Worm (Caenorhabditis elegans) whole organism, midembryonic: Measurements from ENCODE around the gene trxr-1.

Experiments used
- T22C8.4 ChIP-seq: fragments of 200-800 bp; sonication (Bioruptor generic); IDR thresholded peaks from 2 replicates; pipeline ENCODE4 v1.3.6; 2022; ENCODE audit warnings: missing genetic modification characterization, missing compliant biosample characterization
- cog-1 ChIP-seq: sonication (generic microtip); optimal IDR thresholded peaks from 2 replicates; lab custom pipeline; 2016; ENCODE audit warnings: missing genetic modification characterization, missing compliant biosample characterization
- flt-1 ChIP-seq: fragments of 200-800 bp; sonication (Bioruptor generic); IDR thresholded peaks from 2 replicates; pipeline ENCODE4 v1.3.6; 2022; ENCODE audit warnings: missing genetic modification characterization, missing compliant biosample characterization
- klf-2 ChIP-seq: fragments of 200-800 bp; sonication (Bioruptor generic); conservative IDR thresholded peaks from 2 replicates; pipeline ENCODE4 v1.3.6; 2022; ENCODE audit warnings: missing genetic modification reagents, missing genetic modification characterization, missing compliant biosample characterization
- med-1 ChIP-seq: sonication (generic microtip); optimal IDR thresholded peaks from 2 replicates; lab custom pipeline; 2017; ENCODE audit warnings: missing genetic modification characterization, mild to moderate bottlenecking, missing compliant biosample characterization, antibody characterized with exemption, missing genetic modification reagents; ENCODE audit not compliant: insufficient read depth
- ref-1 ChIP-seq: fragments of 200-800 bp; sonication (Bioruptor generic); conservative IDR thresholded peaks from 2 replicates; pipeline ENCODE4 v1.3.6; 2022; ENCODE audit warnings: missing genetic modification reagents, missing genetic modification characterization, missing compliant biosample characterization
- tab-1 ChIP-seq: fragments of 200-800 bp; sonication (Bioruptor generic); IDR thresholded peaks from 2 replicates; pipeline ENCODE4 v1.3.6; 2022; ENCODE audit warnings: missing genetic modification characterization, missing compliant biosample characterization
- ztf-23 ChIP-seq: fragments of 200-800 bp; sonication (Bioruptor generic); IDR thresholded peaks from 2 replicates; pipeline ENCODE4 v1.3.6; 2022; ENCODE audit warnings: missing genetic modification reagents, missing genetic modification characterization, missing compliant biosample characterization
- ztf-29 ChIP-seq: fragments of 200-800 bp; sonication (Bioruptor generic); IDR thresholded peaks from 2 replicates; pipeline ENCODE4 v1.3.6; 2022; ENCODE audit warnings: missing genetic modification reagents, missing genetic modification characterization, missing compliant biosample characterization

The trxr-1 gene

DNA sequence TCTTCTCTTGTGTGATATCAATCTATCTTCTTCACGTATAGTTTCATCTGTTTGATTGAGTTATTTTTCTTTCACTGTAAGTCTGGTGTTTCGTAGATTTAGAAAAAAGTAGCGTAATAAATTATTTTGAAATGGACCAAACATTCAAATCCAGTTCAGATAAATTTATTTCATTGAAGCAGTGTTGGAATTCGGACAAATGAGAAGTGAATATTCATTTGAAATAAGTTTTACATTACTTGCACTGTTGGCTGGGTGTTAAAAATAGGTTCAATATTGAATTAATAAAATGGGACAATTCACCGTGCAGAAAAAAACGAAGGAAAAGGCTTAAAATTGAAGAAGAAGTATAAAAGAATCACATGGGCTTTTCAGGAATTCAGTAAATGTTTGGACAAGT lies 33.1 kb upstream of the trxr-1 start:
- TF ChIP-seq med-1 (GFP tag; lab: Kevin White, UChicago) = no peak
- TF ChIP-seq tab-1 = no peak
- TF ChIP-seq ztf-29 (GFP tag; lab: Robert Waterston, UW) = no peak
- TF ChIP-seq klf-2 = no peak
- TF ChIP-seq flt-1 (GFP tag; lab: Robert Waterston, UW) = no peak
- no peak for TF ChIP-seq T22C8.4 (GFP tag; lab: Robert Waterston, UW)
- no peak for TF ChIP-seq ref-1
- no peak for TF ChIP-seq ztf-23 (GFP tag; lab: Robert Waterston, UW)
- TF ChIP-seq cog-1 (tag; lab: Kevin White, UChicago) = no peak

DNA sequence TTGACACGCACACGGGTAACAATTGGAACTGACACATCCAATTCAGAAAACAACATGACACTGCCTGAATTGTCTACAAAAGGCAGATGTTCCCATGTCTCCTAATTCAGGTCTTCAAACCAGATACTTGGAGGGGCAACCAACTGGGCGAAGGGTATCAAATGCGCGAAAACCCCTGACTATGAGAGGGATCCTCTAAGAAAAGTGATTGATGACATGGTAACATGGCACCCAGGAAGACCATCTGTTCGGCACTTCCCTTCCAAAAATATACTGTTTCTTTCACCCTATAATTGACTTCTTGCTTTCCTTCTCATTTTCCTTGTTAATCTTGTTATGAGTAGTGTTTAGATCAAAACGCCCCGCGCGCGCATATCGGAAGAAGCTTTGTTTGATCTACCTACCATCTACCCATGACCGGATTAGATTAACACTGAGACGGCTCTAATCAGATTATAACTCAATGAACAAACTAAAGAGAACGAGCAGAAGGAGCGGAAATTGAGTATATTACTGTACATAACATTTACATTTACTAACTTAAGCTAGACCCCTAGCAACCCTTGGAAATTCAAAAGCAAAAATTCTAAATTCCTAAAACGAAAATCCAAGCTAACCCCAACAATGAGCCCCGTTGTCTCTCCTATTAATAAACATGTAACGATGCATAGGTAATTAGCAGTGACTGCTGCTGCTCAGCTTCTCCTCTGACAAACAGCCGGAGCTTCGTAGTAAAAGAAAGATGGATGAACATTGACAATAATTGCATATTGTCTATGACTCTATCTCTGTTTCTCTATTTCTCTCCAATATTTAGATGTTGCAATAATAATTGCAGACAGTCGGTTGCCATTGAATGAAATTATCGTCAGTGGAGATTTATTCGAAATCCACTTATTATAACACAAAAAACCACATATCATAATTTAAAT lies 27.0 kb upstream of the trxr-1 start:
- TF ChIP-seq klf-2 (no peak), T22C8.4 (GFP tag; lab: Robert Waterston, UW) (no peak), flt-1 (GFP tag; lab: Robert Waterston, UW) (0 out of 2 replicates have a peak, but pooled peaks have one; percentile 36)

DNA sequence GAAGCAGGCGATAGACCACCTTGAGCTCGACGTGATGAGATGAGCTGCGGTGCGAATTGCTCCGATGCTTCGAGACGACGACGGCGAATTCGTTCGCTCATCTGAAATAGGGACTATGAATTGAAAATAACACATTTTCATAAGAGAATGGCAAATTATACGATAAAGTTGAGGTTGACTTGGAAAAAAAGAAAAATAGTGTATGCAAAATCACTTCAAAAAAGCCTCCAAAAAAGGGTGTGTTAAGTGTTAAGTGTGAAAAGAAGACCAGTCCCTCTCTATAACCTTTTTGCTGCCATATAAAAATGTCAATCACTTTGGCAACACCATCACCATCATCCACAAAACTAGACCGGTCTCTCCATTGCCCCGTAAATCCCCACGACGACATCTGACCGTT lies 24.9 kb upstream of the trxr-1 start, which contains the start of gene prkl-1:
Gene prkl-1 (minus strand): TSS at position 101 of the 400 bp plus-strand sequence.
- TF ChIP-seq cog-1 (tag; lab: Kevin White, UChicago) (no peak), klf-2 (no peak), med-1 (GFP tag; lab: Kevin White, UChicago) (no peak)

- TF ChIP-seq cog-1 (tag; lab: Kevin White, UChicago) (no peak), T22C8.4 (GFP tag; lab: Robert Waterston, UW) (no peak), ztf-29 (GFP tag; lab: Robert Waterston, UW) (no peak), tab-1 (no peak), ztf-23 (GFP tag; lab: Robert Waterston, UW) (no peak), ref-1 (no peak), med-1 (GFP tag; lab: Kevin White, UChicago) (no peak), klf-2 (no peak), flt-1 (GFP tag; lab: Robert Waterston, UW) (no peak)
These were observed 20.7 kb upstream of the trxr-1 start for ce11 chrIV:6991070-6991469.

ce11 chrIV:6997918-6998317 lies 13.8 kb upstream of the trxr-1 start:
- no peak for TF ChIP-seq cog-1 (tag; lab: Kevin White, UChicago)

- no peak for TF ChIP-seq T22C8.4 (GFP tag; lab: Robert Waterston, UW)
- TF ChIP-seq flt-1 (GFP tag; lab: Robert Waterston, UW) = no peak
- TF ChIP-seq klf-2 = no peak
- no peak for TF ChIP-seq med-1 (GFP tag; lab: Kevin White, UChicago)
- no peak for TF ChIP-seq ref-1
- TF ChIP-seq tab-1 = no peak
- TF ChIP-seq ztf-23 (GFP tag; lab: Robert Waterston, UW) = no peak
- TF ChIP-seq cog-1 (tag; lab: Kevin White, UChicago) = no peak
These were observed 12.5 kb upstream of the trxr-1 start, which contains the start of gene C25A8.5 for ce11 chrIV:6999206-6999605. Gene C25A8.5 (plus strand): TSS chrIV:6999506.

ce11 chrIV:7003323-7003722 lies 8.4 kb upstream of the trxr-1 start, which contains the start of gene cht-3:
Gene cht-3 (plus strand): TSS chrIV:7003623.
- TF ChIP-seq cog-1 (tag; lab: Kevin White, UChicago) (no peak), tab-1 (no peak), T22C8.4 (GFP tag; lab: Robert Waterston, UW) (no peak), klf-2 (no peak), med-1 (GFP tag; lab: Kevin White, UChicago) (no peak), flt-1 (GFP tag; lab: Robert Waterston, UW) (no peak), ref-1 (no peak), ztf-23 (GFP tag; lab: Robert Waterston, UW) (no peak)

ce11 chrIV:7009531-7009930 lies 2.2 kb upstream of the trxr-1 start, which contains the start of gene C25A8.2:
Gene C25A8.2 (plus strand): TSS chrIV:7009831.
- TF ChIP-seq klf-2 (no peak), flt-1 (GFP tag; lab: Robert Waterston, UW) (no peak), ztf-29 (GFP tag; lab: Robert Waterston, UW) (no peak), med-1 (GFP tag; lab: Kevin White, UChicago) (no peak), tab-1 (no peak), cog-1 (tag; lab: Kevin White, UChicago) (no peak), ref-1 (no peak), T22C8.4 (GFP tag; lab: Robert Waterston, UW) (no peak), ztf-23 (GFP tag; lab: Robert Waterston, UW) (no peak)

DNA sequence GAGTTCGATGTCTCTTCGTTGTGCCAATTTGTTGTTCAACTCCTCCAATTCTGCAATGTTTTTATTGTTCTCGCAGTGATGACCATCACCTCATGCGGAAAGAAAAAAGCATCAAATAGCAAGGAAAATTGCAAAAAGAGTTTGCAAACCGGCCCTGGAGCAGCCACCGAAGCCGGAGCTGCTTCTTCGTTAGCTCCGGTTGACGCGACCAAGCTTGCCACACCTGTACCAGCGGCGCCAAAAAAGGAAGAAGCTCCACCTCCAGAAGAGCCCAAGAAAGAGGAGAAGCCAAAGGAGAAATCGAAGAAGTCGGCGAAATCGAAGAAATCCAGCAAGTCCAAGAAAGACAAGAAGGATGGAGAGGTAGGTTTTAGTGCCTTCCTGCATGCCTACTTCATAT lies 1.6 kb upstream of the trxr-1 start:
- TF ChIP-seq ztf-29 (GFP tag; lab: Robert Waterston, UW) = no peak
- no peak for TF ChIP-seq klf-2
- TF ChIP-seq ztf-23 (GFP tag; lab: Robert Waterston, UW) = no peak
- TF ChIP-seq cog-1 (tag; lab: Kevin White, UChicago) = no peak
- no peak for TF ChIP-seq flt-1 (GFP tag; lab: Robert Waterston, UW)
- no peak for TF ChIP-seq tab-1
- no peak for TF ChIP-seq med-1 (GFP tag; lab: Kevin White, UChicago)
- no peak for TF ChIP-seq ref-1
- no peak for TF ChIP-seq T22C8.4 (GFP tag; lab: Robert Waterston, UW)

ce11 chrIV:7010835-7011234 lies 919 bp upstream of the trxr-1 start, which contains the start of gene C25A8.1:
Gene C25A8.1 (plus strand): TSS chrIV:7011135.
- TF ChIP-seq flt-1 (GFP tag; lab: Robert Waterston, UW) (no peak), ztf-29 (GFP tag; lab: Robert Waterston, UW) (no peak)
